Worm (Caenorhabditis elegans): ENCODE measurements around the gene col-101.

DNA sequence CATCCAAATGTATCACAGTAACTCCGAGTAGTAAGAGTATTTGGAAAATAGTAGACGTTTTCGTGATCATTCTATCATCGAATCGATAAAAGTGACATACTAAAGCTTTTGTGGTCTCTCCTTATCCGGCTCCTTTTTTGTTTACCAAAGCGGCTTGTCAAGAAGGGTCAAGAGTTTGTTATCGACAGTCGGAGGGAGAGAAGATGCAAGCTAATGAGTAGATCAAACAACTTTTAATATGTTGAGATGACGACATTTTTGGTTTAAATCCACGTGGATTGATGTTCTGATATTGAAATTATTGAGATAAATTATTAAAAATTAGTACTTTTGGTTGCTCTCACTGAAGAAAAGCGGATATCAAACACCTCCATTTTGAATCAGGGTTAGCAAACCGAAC, 35.5 kb downstream of the col-101 start, which contains the start of gene T21D12.7:
- no peak for TF ChIP-seq B0261.1 (tag; optimal IDR thresholded peaks at IDR 0.05)
- no peak for TF ChIP-seq bed-1 (GFP tag; IDR thresholded peaks at IDR 0.05)
- no peak for TF ChIP-seq him-1 (tag; optimal IDR thresholded peaks at IDR 0.05)
- TF ChIP-seq ceh-79 (tag; optimal IDR thresholded peaks at IDR 0.05): no peak
- TF ChIP-seq lsy-27 (tag; optimal IDR thresholded peaks at IDR 0.05; ENCODE audit: borderline replicate concordance, insufficient read depth): no peak
- no peak for TF ChIP-seq C06A6.2 (GFP tag; conservative IDR thresholded peaks at IDR 0.05)
- no peak for TF ChIP-seq nfya-1 (tag; optimal IDR thresholded peaks at IDR 0.05; ENCODE audit: borderline replicate concordance, insufficient read depth)
- TF ChIP-seq nhr-120 (GFP tag; IDR thresholded peaks at IDR 0.05): no peak
- TF ChIP-seq egrh-3 (GFP tag; IDR thresholded peaks at IDR 0.05): no peak
- no peak for TF ChIP-seq athp-1 (tag; optimal IDR thresholded peaks at IDR 0.05)
- TF ChIP-seq ccch-3 (GFP tag; optimal IDR thresholded peaks at IDR 0.05): no peak
- TF ChIP-seq hsf-1 (GFP tag; IDR thresholded peaks at IDR 0.05): no peak
- no peak for TF ChIP-seq snpc-4 (GFP tag; optimal IDR thresholded peaks at IDR 0.05)
- TF ChIP-seq snpc-4 (tag; optimal IDR thresholded peaks at IDR 0.05): no peak
- TF ChIP-seq sea-2 (GFP tag; IDR thresholded peaks at IDR 0.05): no peak

Measured in whole organism, young adult.